Worm (Caenorhabditis elegans) whole organism, early embryonic: ENCODE data around the gene Y77E11A.16.

Experiments used
- B0310.2 ChIP-seq: sonication (generic microtip); optimal IDR thresholded peaks from 2 replicates; lab custom pipeline; 2016; ENCODE audit warnings: mild to moderate bottlenecking, missing genetic modification characterization, missing compliant biosample characterization
- F13C5.2 ChIP-seq: sonication (generic microtip); optimal IDR thresholded peaks from 2 replicates; lab custom pipeline; 2017; ENCODE audit warnings: mild to moderate bottlenecking, missing genetic modification characterization, inconsistent platforms, missing compliant biosample characterization
- aly-1 ChIP-seq: sonication (generic microtip); optimal IDR thresholded peaks from 2 replicates; lab custom pipeline; 2016; ENCODE audit warnings: missing genetic modification characterization, missing compliant biosample characterization
- ama-1 ChIP-seq: fragments of 150-350 bp; optimal IDR thresholded peaks from 2 replicates; lab custom pipeline; 2014
- ceh-13 ChIP-seq: fragments of 200-800 bp; sonication (Bioruptor generic); optimal IDR thresholded peaks from 2 replicates; lab custom pipeline; 2018; ENCODE audit warnings: mild to moderate bottlenecking, missing genetic modification characterization, missing compliant biosample characterization
- ceh-36 ChIP-seq: sonication (generic microtip); optimal IDR thresholded peaks from 2 replicates; lab custom pipeline; 2016; ENCODE audit warnings: missing genetic modification characterization, inconsistent platforms, missing compliant biosample characterization
- ets-7 ChIP-seq: sonication (generic microtip); optimal IDR thresholded peaks from 2 replicates; lab custom pipeline; 2016; ENCODE audit warnings: missing genotype, missing genetic modification characterization, missing compliant biosample characterization
- flt-1 ChIP-seq: fragments of 200-800 bp; sonication (Bioruptor generic); IDR thresholded peaks from 2 replicates; pipeline ENCODE4 v1.3.6; 2022; ENCODE audit warnings: missing genetic modification characterization, missing compliant biosample characterization
- hmbx-1 ChIP-seq: sonication (generic microtip); optimal IDR thresholded peaks from 2 replicates; lab custom pipeline; 2016; ENCODE audit warnings: mild to moderate bottlenecking, missing genetic modification characterization, missing compliant biosample characterization
- hmg-4 ChIP-seq: fragments of 200-800 bp; sonication (Bioruptor generic); optimal IDR thresholded peaks from 2 replicates; lab custom pipeline; 2018; ENCODE audit warnings: mild to moderate bottlenecking, missing genetic modification characterization, missing compliant biosample characterization
- hnd-1 ChIP-seq: sonication (generic microtip); optimal IDR thresholded peaks from 2 replicates; lab custom pipeline; 2016; ENCODE audit warnings: missing genetic modification characterization, missing compliant biosample characterization
- pes-1 ChIP-seq: fragments of 200-800 bp; sonication (Bioruptor generic); IDR thresholded peaks from 2 replicates; pipeline ENCODE4 v1.3.6; 2022; ENCODE audit warnings: missing genetic modification reagents, missing genetic modification characterization, missing compliant biosample characterization
- scrt-1 ChIP-seq: fragments of 200-800 bp; sonication (Bioruptor generic); IDR thresholded peaks from 2 replicates; pipeline ENCODE4 v1.3.6; 2022; ENCODE audit warnings: missing genetic modification characterization, missing compliant biosample characterization
- sea-1 ChIP-seq: fragments of 200-800 bp; sonication (Bioruptor generic); conservative IDR thresholded peaks from 2 replicates; pipeline ENCODE4 v1.3.6; 2022; ENCODE audit warnings: missing genetic modification characterization, missing compliant biosample characterization
- tbx-11 ChIP-seq: fragments of 200-800 bp; sonication (Bioruptor generic); IDR thresholded peaks from 2 replicates; pipeline ENCODE4 v1.3.6; 2022; ENCODE audit warnings: missing genetic modification characterization, missing compliant biosample characterization
- tbx-37 ChIP-seq: fragments of 200-800 bp; sonication (Bioruptor generic); conservative IDR thresholded peaks from 2 replicates; pipeline ENCODE4 v1.3.6; 2022; ENCODE audit warnings: missing genetic modification reagents, missing genetic modification characterization, missing compliant biosample characterization
- tra-4 ChIP-seq: sonication (generic microtip); optimal IDR thresholded peaks from 2 replicates; lab custom pipeline; 2017; ENCODE audit warnings: missing genetic modification characterization, missing compliant biosample characterization

Gene Y77E11A.16

ce11 chrIV:1454194-1454593 lies 31.0 kb upstream of the Y77E11A.16 start:
- TF ChIP-seq sea-1 (GFP tag; lab: Robert Waterston, UW), result no peak
- TF ChIP-seq hnd-1 (tag; lab: Kevin White, UChicago), result no peak
- TF ChIP-seq ama-1, result no peak
- no peak for TF ChIP-seq F13C5.2 (tag; lab: Kevin White, UChicago)
- no peak for TF ChIP-seq pes-1 (GFP tag; lab: Robert Waterston, UW)
- TF ChIP-seq flt-1 (GFP tag; lab: Robert Waterston, UW), result no peak
- no peak for TF ChIP-seq ceh-36 (tag; lab: Kevin White, UChicago)
- no peak for TF ChIP-seq hmbx-1 (tag; lab: Kevin White, UChicago)

DNA sequence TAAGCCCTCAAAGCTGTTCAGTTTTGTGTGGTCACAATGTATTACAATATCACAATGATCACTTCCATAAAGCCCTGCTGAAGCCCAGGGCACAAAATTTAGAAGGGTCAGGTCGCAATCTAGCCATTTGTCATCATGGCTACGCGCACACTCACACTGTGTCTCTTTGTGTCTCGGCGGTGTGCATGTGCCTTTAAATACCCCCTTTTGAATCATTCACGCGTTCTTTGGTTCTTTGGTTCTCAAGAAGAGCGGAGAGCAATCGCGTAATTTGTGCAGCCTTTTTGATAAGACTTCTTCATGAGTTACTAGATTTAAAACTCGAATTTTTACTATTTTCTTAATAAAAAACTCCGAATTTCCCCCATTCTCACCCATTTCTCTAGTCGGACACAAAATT lies 30.2 kb upstream of the Y77E11A.16 start:
- TF ChIP-seq sea-1 (GFP tag; lab: Robert Waterston, UW) (no peak), pes-1 (GFP tag; lab: Robert Waterston, UW) (no peak), F13C5.2 (tag; lab: Kevin White, UChicago) (no peak), flt-1 (GFP tag; lab: Robert Waterston, UW) (no peak), hmg-4 (no peak), scrt-1 (GFP tag; lab: Robert Waterston, UW) (no peak), tbx-11 (GFP tag; lab: Robert Waterston, UW) (no peak), ceh-36 (tag; lab: Kevin White, UChicago) (no peak), tbx-37 (GFP tag; lab: Robert Waterston, UW) (no peak), ama-1 (no peak)

DNA sequence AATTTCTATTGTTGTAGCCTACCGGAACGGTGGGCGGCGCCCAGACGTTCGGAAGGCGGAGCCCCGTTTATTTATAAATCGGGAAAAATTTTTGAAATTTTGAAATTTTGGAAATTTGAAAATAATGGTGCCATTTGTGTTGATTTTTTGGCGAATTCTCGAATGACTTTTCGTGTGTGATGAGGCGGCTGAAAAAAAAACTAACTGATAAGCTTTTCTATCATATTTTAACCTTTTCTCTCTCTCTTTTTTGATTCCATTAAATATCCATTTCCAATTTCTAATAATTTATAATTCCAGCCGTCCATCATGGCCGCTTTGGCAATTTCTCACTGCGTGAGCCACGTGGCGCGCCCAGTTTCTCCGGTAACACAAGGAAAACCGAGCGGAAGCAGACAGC lies 28.4 kb upstream of the Y77E11A.16 start, which contains the start of gene nadk-1:
Gene nadk-1, plus strand, starts transcription at position 301 of the 400 bp plus-strand sequence.
- TF ChIP-seq ama-1 (no peak), sea-1 (GFP tag; lab: Robert Waterston, UW) (no peak), ceh-36 (tag; lab: Kevin White, UChicago) (no peak), hmg-4 (no peak), tbx-37 (GFP tag; lab: Robert Waterston, UW) (no peak), ets-7 (tag; lab: Kevin White, UChicago) (no peak), ceh-13 (GFP tag; lab: Kevin White, UChicago) (no peak), hnd-1 (tag; lab: Kevin White, UChicago) (no peak), tbx-11 (GFP tag; lab: Robert Waterston, UW) (no peak), tra-4 (tag; lab: Kevin White, UChicago) (no peak), pes-1 (GFP tag; lab: Robert Waterston, UW) (no peak), F13C5.2 (tag; lab: Kevin White, UChicago) (no peak)

DNA sequence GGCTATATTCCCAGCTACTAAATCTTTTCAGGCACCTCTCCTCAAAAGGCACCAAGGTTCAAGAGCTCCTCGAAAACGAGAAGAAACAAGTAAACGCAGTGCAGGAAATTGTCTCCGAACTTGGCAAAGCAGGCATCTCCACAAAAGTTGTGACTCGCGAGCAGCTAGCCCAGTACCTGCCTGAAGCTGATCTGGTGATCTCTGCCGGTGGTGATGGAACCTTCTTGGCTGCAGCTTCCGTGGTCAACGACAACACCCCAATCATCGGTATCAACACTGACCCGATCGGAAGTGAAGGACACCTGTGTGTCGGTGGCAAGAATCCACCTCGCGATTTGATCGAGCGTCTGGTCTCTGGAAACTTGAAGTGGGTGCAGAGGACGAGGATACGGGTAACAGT lies 27.0 kb upstream of the Y77E11A.16 start:
- TF ChIP-seq hnd-1 (tag; lab: Kevin White, UChicago) (no peak), hmbx-1 (tag; lab: Kevin White, UChicago) (no peak), ets-7 (tag; lab: Kevin White, UChicago) (no peak), aly-1 (tag; lab: Kevin White, UChicago) (no peak)

ce11 chrIV:1459419-1459818 lies 25.8 kb upstream of the Y77E11A.16 start:
- no peak for TF ChIP-seq flt-1 (GFP tag; lab: Robert Waterston, UW)
- TF ChIP-seq hmg-4, result no peak
- no peak for TF ChIP-seq ceh-13 (GFP tag; lab: Kevin White, UChicago)
- TF ChIP-seq B0310.2 (tag; lab: Kevin White, UChicago), result no peak
- TF ChIP-seq pes-1 (GFP tag; lab: Robert Waterston, UW), result no peak
- TF ChIP-seq F13C5.2 (tag; lab: Kevin White, UChicago), result no peak
- no peak for TF ChIP-seq ets-7 (tag; lab: Kevin White, UChicago)
- TF ChIP-seq hnd-1 (tag; lab: Kevin White, UChicago), result no peak
- no peak for TF ChIP-seq ceh-36 (tag; lab: Kevin White, UChicago)
- TF ChIP-seq tra-4 (tag; lab: Kevin White, UChicago), result no peak
- no peak for TF ChIP-seq aly-1 (tag; lab: Kevin White, UChicago)
- no peak for TF ChIP-seq tbx-37 (GFP tag; lab: Robert Waterston, UW)
- no peak for TF ChIP-seq ama-1
- no peak for TF ChIP-seq hmbx-1 (tag; lab: Kevin White, UChicago)
- TF ChIP-seq sea-1 (GFP tag; lab: Robert Waterston, UW), result no peak
- TF ChIP-seq tbx-11 (GFP tag; lab: Robert Waterston, UW), result no peak

DNA sequence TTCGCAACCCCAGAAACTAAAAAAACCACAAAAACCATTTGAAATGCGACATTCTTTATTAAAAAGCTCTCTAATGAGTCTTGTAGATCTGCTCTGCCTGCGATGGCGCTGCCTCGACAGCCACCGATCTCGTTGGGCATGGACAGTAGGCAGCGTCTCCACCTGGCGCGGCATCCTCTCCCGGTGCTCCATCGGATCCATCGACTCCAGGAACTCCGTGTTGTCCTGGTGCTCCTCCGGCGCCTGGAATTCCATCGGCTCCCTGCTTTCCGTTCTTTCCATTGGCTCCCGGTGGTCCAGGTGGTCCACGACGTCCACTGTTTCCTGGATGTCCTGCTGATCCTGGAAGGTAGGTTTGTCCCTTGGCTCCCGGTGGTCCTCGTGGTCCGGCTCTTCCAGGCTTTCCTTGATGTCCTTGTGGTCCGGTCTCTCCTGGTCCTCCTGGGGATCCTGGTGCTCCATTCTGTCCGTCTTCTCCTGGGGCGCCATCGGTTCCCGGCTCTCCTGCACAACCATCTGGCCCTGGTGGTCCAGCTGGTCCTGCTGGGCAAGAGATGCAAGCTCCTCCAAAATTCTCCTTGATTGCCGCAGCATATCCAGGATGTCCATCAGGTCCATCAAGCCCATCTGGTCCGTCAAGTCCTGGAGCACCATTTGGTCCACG lies 25.3 kb upstream of the Y77E11A.16 start:
- TF ChIP-seq sea-1 (GFP tag; lab: Robert Waterston, UW), result 0 out of 2 replicates have a peak, but pooled peaks have one; percentile 5
- no peak for TF ChIP-seq tbx-11 (GFP tag; lab: Robert Waterston, UW)
- TF ChIP-seq ets-7 (tag; lab: Kevin White, UChicago), result no peak
- no peak for TF ChIP-seq ama-1
- no peak for TF ChIP-seq aly-1 (tag; lab: Kevin White, UChicago)

- TF ChIP-seq ceh-13 (GFP tag; lab: Kevin White, UChicago) (no peak), ama-1 (no peak)
Observed at ce11 chrIV:1460686-1461085, 24.5 kb upstream of the Y77E11A.16 start, which contains the start of gene col-106. Gene col-106, minus strand, starts transcription at chrIV:1460786.

DNA sequence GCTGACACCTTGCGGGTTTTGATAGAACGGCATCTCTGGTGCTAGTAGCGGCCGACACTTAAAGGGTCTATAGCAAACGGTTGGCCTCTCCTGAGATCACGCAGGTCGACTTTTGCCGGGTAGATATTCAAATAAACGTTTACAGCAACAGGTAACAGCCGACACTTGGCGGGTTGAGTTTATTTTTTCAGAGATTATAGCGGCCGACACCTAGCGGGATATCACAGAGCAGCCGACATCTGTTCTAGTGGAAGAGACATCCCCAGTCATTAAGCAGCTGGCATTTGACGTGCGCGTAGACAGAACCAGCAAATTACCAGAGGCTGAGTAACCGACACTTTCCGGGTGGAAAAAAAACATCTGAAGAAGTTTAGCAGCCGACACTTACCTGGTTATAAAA lies 23.8 kb upstream of the Y77E11A.16 start:
- no peak for TF ChIP-seq hmbx-1 (tag; lab: Kevin White, UChicago)
- TF ChIP-seq tbx-11 (GFP tag; lab: Robert Waterston, UW), result no peak
- no peak for TF ChIP-seq flt-1 (GFP tag; lab: Robert Waterston, UW)
- TF ChIP-seq scrt-1 (GFP tag; lab: Robert Waterston, UW), result no peak
- TF ChIP-seq ceh-13 (GFP tag; lab: Kevin White, UChicago), result no peak
- TF ChIP-seq F13C5.2 (tag; lab: Kevin White, UChicago), result no peak
- no peak for TF ChIP-seq hnd-1 (tag; lab: Kevin White, UChicago)
- no peak for TF ChIP-seq ets-7 (tag; lab: Kevin White, UChicago)
- no peak for TF ChIP-seq tra-4 (tag; lab: Kevin White, UChicago)
- no peak for TF ChIP-seq ceh-36 (tag; lab: Kevin White, UChicago)
- no peak for TF ChIP-seq hmg-4
- no peak for TF ChIP-seq tbx-37 (GFP tag; lab: Robert Waterston, UW)
- no peak for TF ChIP-seq pes-1 (GFP tag; lab: Robert Waterston, UW)
- TF ChIP-seq sea-1 (GFP tag; lab: Robert Waterston, UW), result no peak
- TF ChIP-seq ama-1, result no peak
